Fruit fly (Drosophila melanogaster): ENCODE results near the gene CG1792.

Gene CG1792

DNA sequence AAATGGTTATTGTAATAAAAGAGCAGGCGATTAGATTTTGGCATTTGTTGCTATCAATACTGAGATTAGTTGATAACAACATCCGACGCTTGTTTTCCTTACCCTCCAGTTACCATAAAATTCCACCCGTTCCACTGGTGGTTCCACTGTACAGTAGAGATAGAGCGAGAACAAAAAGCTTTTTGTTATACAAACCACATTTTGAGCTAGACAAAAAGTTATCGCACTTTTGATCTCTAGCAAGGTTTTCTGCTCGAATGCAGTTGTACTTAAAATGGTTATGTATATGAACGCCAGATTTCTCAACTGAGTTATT, 11.0 kb upstream of the CG1792 start (continued):
- TF ChIP-seq CG7357 (GFP tag; IDR thresholded peaks at IDR 0.05) = no peak
- TF ChIP-seq slbo (GFP tag; IDR thresholded peaks at IDR 0.05) = no peak
- TF ChIP-seq row (GFP tag; IDR thresholded peaks at IDR 0.05) = 0 out of 3 replicates have a peak, but pooled peaks have one; percentile 7
- TF ChIP-seq CG31388 (GFP tag; optimal IDR thresholded peaks at IDR 0.05) = no peak
- TF ChIP-seq tup (GFP tag; optimal IDR thresholded peaks at IDR 0.05) = no peak
- no peak for TF ChIP-seq nom (GFP tag; optimal IDR thresholded peaks at IDR 0.05)
- TF ChIP-seq E2f2 (GFP tag; IDR thresholded peaks at IDR 0.05) = 0 out of 2 replicates have a peak, but pooled peaks have one; percentile 9
- TF ChIP-seq exex (tag; optimal IDR thresholded peaks at IDR 0.05) = peak; percentile 8
- TF ChIP-seq CG2678 (tag; optimal IDR thresholded peaks at IDR 0.05) = peak; percentile 4
- TF ChIP-seq Rfx (GFP tag; IDR thresholded peaks at IDR 0.05) = peak; percentile 13; the same call in 1 of the 2 replicates
- TF ChIP-seq Hr78 (GFP tag; optimal IDR thresholded peaks at IDR 0.05) = peak in 1 of 2 experiments; percentile 90
- peak; percentile 9 for TF ChIP-seq HHEX (GFP tag; optimal IDR thresholded peaks at IDR 0.05)
- TF ChIP-seq sc (optimal IDR thresholded peaks at IDR 0.05) = no peak
- no peak for TF ChIP-seq sc (GFP tag; optimal IDR thresholded peaks at IDR 0.05)

DNA sequence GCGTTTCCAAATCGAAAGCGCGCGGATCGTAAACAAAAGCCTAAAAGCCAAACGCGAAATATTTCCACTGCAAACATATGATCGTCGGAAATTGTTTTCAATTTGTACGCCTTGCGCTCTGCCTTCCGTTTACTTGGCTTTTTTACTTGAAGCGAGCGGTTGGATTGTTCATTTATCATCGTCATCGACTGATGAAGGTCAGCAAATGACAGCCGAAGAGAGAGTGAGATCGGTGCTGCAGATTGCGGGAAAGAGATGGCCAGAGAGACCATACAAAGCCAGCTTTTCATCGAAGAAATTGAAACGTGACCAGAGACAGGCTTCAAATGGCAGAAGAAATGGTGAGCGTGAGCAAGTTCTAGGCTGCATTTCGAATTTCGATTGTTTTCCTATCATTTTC, 10.3 kb upstream of the CG1792 start:
- no peak for TF ChIP-seq CG10431 (GFP tag; optimal IDR thresholded peaks at IDR 0.05)
- peak; percentile 70 for TF ChIP-seq grn (GFP tag; optimal IDR thresholded peaks at IDR 0.05)
- no peak for TF ChIP-seq gt (GFP tag; IDR thresholded peaks at IDR 0.05)
- TF ChIP-seq CG30431 (GFP tag; optimal IDR thresholded peaks at IDR 0.05) = no peak
- TF ChIP-seq CG2199 (GFP tag; IDR thresholded peaks at IDR 0.05) = no peak
- no peak for TF ChIP-seq CG18764 (GFP tag; optimal IDR thresholded peaks at IDR 0.05)
- no peak for TF ChIP-seq Rfx (GFP tag; IDR thresholded peaks at IDR 0.05)
- no peak for TF ChIP-seq CG2120 (GFP tag; optimal IDR thresholded peaks at IDR 0.05)
- no peak for TF ChIP-seq Atf6 (GFP tag; IDR thresholded peaks at IDR 0.05)
- no peak for TF ChIP-seq pfk (GFP tag; optimal IDR thresholded peaks at IDR 0.05)
- TF ChIP-seq Blimp-1 (GFP tag; optimal IDR thresholded peaks at IDR 0.05) = peak; percentile 58

DNA sequence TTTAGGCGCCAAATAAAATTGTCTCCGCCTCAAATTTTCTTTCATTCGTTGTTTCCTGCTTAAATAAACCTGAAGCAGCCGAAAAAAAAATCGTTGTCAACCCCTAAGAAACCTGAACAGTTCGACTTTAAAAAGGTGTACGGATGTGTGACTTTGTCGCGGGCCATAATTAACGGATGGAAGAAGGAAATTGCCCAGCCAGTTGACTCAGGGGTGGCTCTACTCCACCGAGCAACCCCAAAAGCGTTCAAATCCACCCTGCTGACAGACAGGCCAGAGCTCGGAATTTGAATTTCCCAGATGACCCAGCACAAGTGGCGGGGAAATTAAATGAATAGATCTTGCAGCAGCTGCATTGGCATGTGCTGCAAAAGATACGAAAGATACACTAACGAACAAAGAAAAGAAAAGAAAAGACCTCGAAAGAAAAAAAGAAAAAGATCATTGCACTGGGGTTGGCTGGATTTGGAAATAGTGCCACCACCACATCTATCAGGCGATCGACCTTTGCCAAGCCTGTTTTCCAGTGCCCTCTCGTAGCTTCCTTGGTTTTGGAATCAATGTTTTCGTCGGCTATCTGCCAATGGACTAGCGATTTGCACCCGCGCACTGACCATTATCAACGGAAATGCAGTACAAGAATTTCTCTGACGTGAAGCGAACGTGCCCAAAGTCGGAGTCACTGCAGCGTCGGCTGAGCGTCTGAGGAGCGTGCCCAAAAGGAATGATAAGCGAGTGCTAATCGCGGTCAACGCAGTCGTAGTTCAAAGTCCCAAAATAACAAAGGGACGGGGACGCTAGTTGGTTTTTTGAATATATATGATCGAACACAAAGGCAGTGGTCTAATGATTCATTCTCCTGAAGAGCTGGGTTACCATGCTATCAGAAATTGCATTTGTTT, 9.6 kb upstream of the CG1792 start:
- TF ChIP-seq btn (GFP tag; optimal IDR thresholded peaks at IDR 0.05) (no peak), Hr78 (GFP tag; optimal IDR thresholded peaks at IDR 0.05) (peak in 1 of 2 experiments; percentile 32), chm (GFP tag; IDR thresholded peaks at IDR 0.05) (peak; percentile 16; the same call in 1 of the 2 replicates), CG15479 (GFP tag; optimal IDR thresholded peaks at IDR 0.05) (peak; percentile 93), Abd-B (GFP tag; optimal IDR thresholded peaks at IDR 0.05) (no peak), Dek (tag; optimal IDR thresholded peaks at IDR 0.05) (no peak), CG16813 (GFP tag; IDR thresholded peaks at IDR 0.05; ENCODE audit: partially characterized antibody) (no peak), Rfx (GFP tag; IDR thresholded peaks at IDR 0.05) (no peak), scrt (GFP tag; optimal IDR thresholded peaks at IDR 0.05) (no peak), vfl (GFP tag; optimal IDR thresholded peaks at IDR 0.05) (no peak), CG10979 (tag; optimal IDR thresholded peaks at IDR 0.05) (no peak), CG10565 (GFP tag; optimal IDR thresholded peaks at IDR 0.05) (no peak), insv (GFP tag; optimal IDR thresholded peaks at IDR 0.05) (no peak), CG6791 (GFP tag; IDR thresholded peaks at IDR 0.05; ENCODE audit: partially characterized antibody) (0 out of 3 replicates have a peak, but pooled peaks have one; percentile 4), CG6175 (GFP tag; IDR thresholded peaks at IDR 0.05) (no peak), mirr (GFP tag; optimal IDR thresholded peaks at IDR 0.05) (no peak), wor (GFP tag; IDR thresholded peaks at IDR 0.05) (no peak), kah (GFP tag; optimal IDR thresholded peaks at IDR 0.05) (peak; percentile 4), sens (GFP tag) (peak; percentile 40), cato (GFP tag; optimal IDR thresholded peaks at IDR 0.05; ENCODE audit: borderline replicate concordance) (no peak), NC2α (GFP tag; optimal IDR thresholded peaks at IDR 0.05) (no peak), CG13775 (GFP tag; optimal IDR thresholded peaks at IDR 0.05) (no peak), bowl (GFP tag; IDR thresholded peaks at IDR 0.05) (no peak), CG1832 (GFP tag; optimal IDR thresholded peaks at IDR 0.05) (no peak), CG15073 (GFP tag; optimal IDR thresholded peaks at IDR 0.05) (no peak)

Data from whole organism, embryonic.